Fruit fly (Drosophila melanogaster) whole organism, embryonic: Measurements from ENCODE around the gene CG33306.

ENCODE experiments used
- Awh ChIP-seq: fragments of 200-800 bp; sonication (Bioruptor generic); IDR thresholded peaks from 2 replicates; pipeline ENCODE4, ENCODE4 v1.3.6; 2022; ENCODE audit warnings: missing biosample characterization, missing genetic modification characterization
- Bdp1 ChIP-seq: fragments of 200-800 bp; sonication (Bioruptor generic); optimal IDR thresholded peaks from 3 replicates; lab custom pipeline; 2016; ENCODE audit warnings: missing biosample characterization, missing genetic modification characterization
- Bteb2 ChIP-seq: fragments of 200-800 bp; sonication (Bioruptor generic); optimal IDR thresholded peaks from 2 replicates; lab custom pipeline; 2016; ENCODE audit warnings: missing biosample characterization, missing genetic modification characterization
- CG11560 ChIP-seq: fragments of 200-800 bp; sonication (Bioruptor generic); IDR thresholded peaks from 3 replicates; pipeline ENCODE4 v1.3.6; 2022; ENCODE audit warnings: missing biosample characterization, missing genetic modification characterization
- CG14965 ChIP-seq: fragments of 200-800 bp; sonication (Bioruptor generic); optimal IDR thresholded peaks from 2 replicates; lab custom pipeline; 2016; ENCODE audit warnings: missing biosample characterization, missing genetic modification characterization, borderline replicate concordance
- CG15514 ChIP-seq: fragments of 200-800 bp; sonication (Bioruptor generic); optimal IDR thresholded peaks from 3 replicates; lab custom pipeline; 2017; ENCODE audit warnings: missing biosample characterization, missing genetic modification characterization, mild to moderate bottlenecking, moderate library complexity, missing genetic modification reagents
- CG17328 ChIP-seq: fragments of 200-800 bp; sonication (Bioruptor generic); IDR thresholded peaks from 2 replicates; pipeline ENCODE4 v1.3.6; 2022; ENCODE audit warnings: missing biosample characterization, missing genetic modification characterization
- CG17802 ChIP-seq: fragments of 200-800 bp; sonication (Bioruptor generic); optimal IDR thresholded peaks from 2 replicates; lab custom pipeline; 2018; ENCODE audit warnings: missing biosample characterization, mild to moderate bottlenecking, missing genetic modification characterization, moderate library complexity
- CG18011 ChIP-seq: fragments of 200-800 bp; sonication (Bioruptor generic); optimal IDR thresholded peaks from 2 replicates; lab custom pipeline; 2017; ENCODE audit warnings: missing biosample characterization, missing genetic modification characterization, mild to moderate bottlenecking, moderate library complexity, missing genotype
- CG2678 ChIP-seq: fragments of 200-800 bp; sonication (Bioruptor generic); optimal IDR thresholded peaks from 3 replicates; lab custom pipeline; 2019; ENCODE audit warnings: missing biosample characterization, mild to moderate bottlenecking, missing genetic modification characterization, moderate library complexity
- CG30403 ChIP-seq: fragments of 200-800 bp; sonication (Bioruptor generic); optimal IDR thresholded peaks from 3 replicates; lab custom pipeline; 2016; ENCODE audit warnings: missing biosample characterization, missing genetic modification characterization
- CG32772 ChIP-seq: fragments of 200-800 bp; sonication (Bioruptor generic); IDR thresholded peaks from 2 replicates; pipeline ENCODE4 v1.3.6; 2022; ENCODE audit warnings: missing biosample characterization, missing genetic modification characterization
- CG42726 ChIP-seq: fragments of 200-800 bp; sonication (Bioruptor generic); IDR thresholded peaks from 2 replicates; pipeline ENCODE4 v1.3.6; 2022; ENCODE audit warnings: missing biosample characterization, missing genetic modification characterization; ENCODE audit not compliant: partially characterized antibody
- CG4707 ChIP-seq: fragments of 200-800 bp; sonication (Bioruptor generic); optimal IDR thresholded peaks from 2 replicates; lab custom pipeline; 2018; ENCODE audit warnings: missing biosample characterization, mild to moderate bottlenecking, missing genetic modification characterization, moderate library complexity
- CG4820 ChIP-seq: fragments of 200-800 bp; sonication (Bioruptor generic); optimal IDR thresholded peaks from 3 replicates; lab custom pipeline; 2016; ENCODE audit warnings: missing biosample characterization, missing genetic modification characterization
- CG6689 ChIP-seq: fragments of 200-800 bp; sonication (Bioruptor generic); IDR thresholded peaks from 2 replicates; pipeline ENCODE4 v1.3.6; 2022; ENCODE audit warnings: missing biosample characterization, missing genetic modification characterization
- CG7839 ChIP-seq: fragments of 200-800 bp; sonication (Bioruptor generic); optimal IDR thresholded peaks from 3 replicates; lab custom pipeline; 2018; ENCODE audit warnings: missing biosample characterization, mild to moderate bottlenecking, missing genetic modification characterization, moderate library complexity
- CG8290 ChIP-seq, 3 experiments: fragments of 200-800 bp; sonication (Bioruptor generic); optimal IDR thresholded peaks; 2 replicates each; lab custom pipeline; 2016 to 2019; ENCODE audit warnings: missing biosample characterization in 3 of 3, missing genetic modification characterization in 3 of 3, mild to moderate bottlenecking in 2 of 3, moderate library complexity in 1 of 3
- CG9609 ChIP-seq: fragments of 200-800 bp; sonication (Bioruptor generic); optimal IDR thresholded peaks from 3 replicates; lab custom pipeline; 2016; ENCODE audit warnings: missing biosample characterization, missing genetic modification characterization
- CG9932 ChIP-seq: fragments of 200-800 bp; sonication (Bioruptor generic); IDR thresholded peaks from 2 replicates; pipeline ENCODE4 v1.3.6; 2022; ENCODE audit warnings: missing biosample characterization, missing genetic modification characterization
- Dad ChIP-seq: fragments of 200-800 bp; sonication (Bioruptor generic); optimal IDR thresholded peaks from 3 replicates; lab custom pipeline; 2016; ENCODE audit warnings: missing biosample characterization, missing genetic modification characterization
- Dll ChIP-seq: fragments of 200-800 bp; sonication (Bioruptor generic); IDR thresholded peaks from 4 replicates; pipeline ENCODE4 v1.3.6; 2022; ENCODE audit warnings: missing biosample characterization, missing genetic modification characterization; ENCODE audit not compliant: partially characterized antibody
- Ets65A ChIP-seq: fragments of 200-800 bp; sonication (Bioruptor generic); peaks from one replicate; lab custom pipeline; 2016; ENCODE audit warnings: missing biosample characterization, missing genetic modification characterization
- GATAe ChIP-seq: fragments of 200-800 bp; sonication (Bioruptor generic); conservative IDR thresholded peaks from 2 replicates; pipeline ENCODE4 v1.3.6; 2022; ENCODE audit warnings: missing biosample characterization, missing genetic modification characterization
- Hr78 ChIP-seq, 2 experiments: fragments of 200-800 bp in 1 of 2; fragments of >200 bp in 1 of 2; sonication (Bioruptor generic) in 1 of 2; optimal IDR thresholded peaks; 2 replicates each; lab custom pipeline; 2017 to 2019; ENCODE audit warnings: missing biosample characterization in 2 of 2, missing genetic modification characterization in 2 of 2, mild to moderate bottlenecking in 1 of 2, moderate library complexity in 1 of 2
- MESR4 ChIP-seq: fragments of 200-800 bp; sonication (Bioruptor generic); optimal IDR thresholded peaks from 2 replicates; lab custom pipeline; 2018; ENCODE audit warnings: missing biosample characterization, mild to moderate bottlenecking, missing genetic modification characterization, moderate library complexity
- Oli ChIP-seq: fragments of 200-800 bp; sonication (Bioruptor generic); optimal IDR thresholded peaks from 2 replicates; lab custom pipeline; 2018; ENCODE audit warnings: missing biosample characterization, mild to moderate bottlenecking, missing genetic modification characterization, moderate library complexity
- Scr ChIP-seq: fragments of 200-800 bp; sonication (Bioruptor generic); IDR thresholded peaks from 2 replicates; pipeline ENCODE4 v1.3.6; 2022; ENCODE audit warnings: missing biosample characterization, missing genetic modification characterization; ENCODE audit not compliant: partially characterized antibody
- Tbp ChIP-seq: fragments of >200 bp; optimal IDR thresholded peaks from 2 replicates; lab custom pipeline; 2018; ENCODE audit warnings: missing biosample characterization, missing genetic modification characterization
- Xrp1 ChIP-seq: fragments of 200-800 bp; sonication (Bioruptor generic); IDR thresholded peaks from 2 replicates; pipeline ENCODE4 v1.3.6; 2022; ENCODE audit warnings: missing biosample characterization, missing genetic modification characterization
- abd-A ChIP-seq: fragments of 200-800 bp; sonication (Bioruptor generic); optimal IDR thresholded peaks from 3 replicates; lab custom pipeline; 2019; ENCODE audit warnings: missing biosample characterization, mild to moderate bottlenecking, missing genetic modification characterization, moderate library complexity
- aop ChIP-seq: fragments of 200-800 bp; sonication (Bioruptor generic); IDR thresholded peaks from 2 replicates; pipeline ENCODE4 v1.3.6; 2022; ENCODE audit warnings: missing biosample characterization, missing genetic modification characterization
- ara ChIP-seq: fragments of 200-800 bp; sonication (Bioruptor generic); IDR thresholded peaks from 2 replicates; pipeline ENCODE4 v1.3.6; 2022; ENCODE audit warnings: missing biosample characterization, missing genetic modification characterization
- ase ChIP-seq: fragments of 200-800 bp; sonication (Bioruptor generic); IDR thresholded peaks from 3 replicates; pipeline ENCODE4 v1.3.6; 2022; ENCODE audit warnings: missing biosample characterization, missing genetic modification characterization
- caup ChIP-seq: fragments of 200-800 bp; sonication (Bioruptor generic); optimal IDR thresholded peaks from 3 replicates; lab custom pipeline; 2017; ENCODE audit warnings: missing biosample characterization, mild to moderate bottlenecking, missing genetic modification characterization, moderate library complexity; ENCODE audit not compliant: severe bottlenecking
- da ChIP-seq: fragments of 200-800 bp; sonication (Bioruptor generic); optimal IDR thresholded peaks from 2 replicates; lab custom pipeline; 2016; ENCODE audit warnings: missing biosample characterization, missing genetic modification characterization
- disco-r ChIP-seq: fragments of 200-800 bp; sonication (Bioruptor generic); optimal IDR thresholded peaks from 2 replicates; lab custom pipeline; 2016; ENCODE audit warnings: missing biosample characterization, missing genetic modification characterization
- h ChIP-seq: fragments of >200 bp; optimal IDR thresholded peaks from 2 replicates; lab custom pipeline; 2017
- hkb ChIP-seq, 2 experiments: fragments of 200-800 bp in 1 of 2; fragments of >200 bp in 1 of 2; sonication (Bioruptor generic) in 1 of 2; IDR thresholded peaks in 1 of 2; optimal IDR thresholded peaks in 1 of 2; 2 replicates each; pipeline versions ENCODE4 v1.3.6 to Lab custom; 2017 to 2022; ENCODE audit warnings: missing biosample characterization in 1 of 2, missing genetic modification characterization in 1 of 2
- jumu ChIP-seq: fragments of 200-800 bp; sonication (Bioruptor generic); optimal IDR thresholded peaks from 3 replicates; lab custom pipeline; 2016; ENCODE audit warnings: missing biosample characterization, missing genetic modification characterization
- kah ChIP-seq: fragments of 200-800 bp; sonication (Bioruptor generic); optimal IDR thresholded peaks from 2 replicates; lab custom pipeline; 2018; ENCODE audit warnings: missing biosample characterization, mild to moderate bottlenecking, missing genetic modification characterization
- kni ChIP-seq: fragments of 200-800 bp; sonication (Bioruptor generic); optimal IDR thresholded peaks from 3 replicates; lab custom pipeline; 2017; ENCODE audit warnings: mild to moderate bottlenecking, missing biosample characterization, missing genetic modification reagents, missing genetic modification characterization
- lab ChIP-seq: fragments of 200-800 bp; sonication (Bioruptor generic); optimal IDR thresholded peaks from 3 replicates; lab custom pipeline; 2017; ENCODE audit warnings: missing biosample characterization, missing genetic modification characterization, mild to moderate bottlenecking, moderate library complexity, missing genetic modification reagents
- nerfin-2 ChIP-seq: fragments of 200-800 bp; sonication (Bioruptor generic); IDR thresholded peaks from 2 replicates; pipeline ENCODE4 v1.3.6; 2022; ENCODE audit warnings: missing biosample characterization, missing genetic modification characterization; ENCODE audit not compliant: partially characterized antibody
- sug ChIP-seq: fragments of 200-800 bp; optimal IDR thresholded peaks from 2 replicates; lab custom pipeline; 2019; ENCODE audit warnings: missing biosample characterization, mild to moderate bottlenecking, missing genetic modification characterization, moderate library complexity
- tna ChIP-seq: fragments of 200-800 bp; sonication (Bioruptor generic); IDR thresholded peaks from 2 replicates; pipeline ENCODE4 v1.3.6; 2022; ENCODE audit warnings: missing biosample characterization, missing genetic modification characterization; ENCODE audit not compliant: partially characterized antibody
- vfl ChIP-seq: fragments of 200-800 bp; sonication (Bioruptor generic); optimal IDR thresholded peaks from 2 replicates; lab custom pipeline; 2016; ENCODE audit warnings: missing biosample characterization, missing genetic modification characterization
- wor ChIP-seq: fragments of 200-800 bp; sonication (Bioruptor generic); IDR thresholded peaks from 2 replicates; pipeline ENCODE4 v1.3.6; 2022; ENCODE audit warnings: missing biosample characterization, missing genetic modification characterization
- zfh2 ChIP-seq: fragments of 200-800 bp; sonication (Bioruptor generic); optimal IDR thresholded peaks from 2 replicates; lab custom pipeline; 2016; ENCODE audit warnings: missing biosample characterization, missing genetic modification characterization

The CG33306 gene

DNA sequence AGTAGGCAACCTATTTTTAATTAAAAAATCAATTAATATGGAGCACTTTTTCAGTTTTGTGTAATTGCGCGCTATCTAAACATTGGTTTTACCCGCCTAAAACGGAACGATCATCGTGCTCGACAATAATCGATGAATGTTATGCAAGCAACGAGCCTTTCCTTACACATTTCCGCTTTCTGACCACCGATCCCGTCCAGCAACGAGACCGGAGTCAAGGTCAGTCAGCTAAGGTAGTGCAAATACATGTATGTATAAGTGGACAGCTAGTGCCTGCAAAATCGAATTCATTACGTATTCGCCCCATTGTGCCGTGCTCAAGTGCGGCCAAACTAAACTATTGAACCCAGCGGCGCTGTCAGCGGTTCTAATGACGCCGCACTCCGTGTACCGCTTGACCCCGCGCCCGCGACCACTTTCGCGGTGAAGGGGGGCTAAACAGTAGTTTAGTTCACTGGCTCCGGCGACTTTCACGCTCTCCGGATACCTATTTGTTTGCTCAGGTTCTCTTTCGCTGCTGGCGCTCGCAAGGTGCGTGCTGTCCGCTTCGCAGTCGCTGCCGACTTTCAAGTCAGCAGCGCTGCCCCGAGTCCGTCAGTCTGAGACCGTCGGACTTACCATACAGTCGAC is 40.4 kb downstream of the CG33306 start, which contains the start of gene CAH1 (continued):
- TF ChIP-seq vfl (GFP tag; lab: Kevin White, UChicago) (no peak), CG2678 (tag; lab: Kevin White, UChicago) (no peak), CG7839 (tag; lab: Kevin White, UChicago) (no peak), tna (no peak), kah (GFP tag; lab: Kevin White, UChicago) (no peak), da (GFP tag; lab: Kevin White, UChicago) (no peak), sug (tag; lab: Kevin White, UChicago) (peak; percentile 47), aop (GFP tag; lab: Robert Waterston, UW) (no peak), disco-r (no peak), CG42726 (GFP tag; lab: Robert Waterston, UW) (no peak), GATAe (GFP tag; lab: Robert Waterston, UW) (no peak), jumu (GFP tag; lab: Kevin White, UChicago) (no peak), CG4820 (GFP tag; lab: Kevin White, UChicago) (no peak), CG6689 (GFP tag; lab: Robert Waterston, UW) (no peak), CG30403 (GFP tag; lab: Kevin White, UChicago) (no peak), CG18011 (GFP tag; lab: Kevin White, UChicago) (no peak), MESR4 (GFP tag; lab: Kevin White, UChicago) (no peak), kni (no peak), Dad (GFP tag; lab: Kevin White, UChicago) (no peak), CG8290 (GFP tag; optimal IDR thresholded peaks at IDR 0.05; lab: Kevin White, UChicago) (no peak), CG8290 (tag; optimal IDR thresholded peaks at IDR 0.05; lab: Kevin White, UChicago) (peak in 1 of 2 experiments; percentile 42), Tbp (no peak), abd-A (tag; lab: Kevin White, UChicago) (no peak), CG4707 (GFP tag; lab: Kevin White, UChicago) (no peak), Bdp1 (GFP tag; lab: Kevin White, UChicago) (no peak), Hr78 (GFP tag; optimal IDR thresholded peaks at IDR 0.05; lab: Kevin White, UChicago) (peak in 1 of 2 experiments; percentile 96), wor (GFP tag; lab: Robert Waterston, UW) (no peak), CG17802 (tag; lab: Kevin White, UChicago) (no peak), CG14965 (GFP tag; lab: Kevin White, UChicago) (no peak), CG17328 (GFP tag; lab: Robert Waterston, UW) (0 out of 2 replicates have a peak, but pooled peaks have one; percentile 9), CG11560 (tag; lab: Robert Waterston, UW) (no peak), Dll (no peak), Scr (GFP tag; lab: Robert Waterston, UW) (no peak), CG32772 (no peak), lab (peak; percentile 23), ara (GFP tag; lab: Robert Waterston, UW) (no peak), hkb (optimal IDR thresholded peaks at IDR 0.05; lab: Kevin White, UChicago) (no peak), hkb (GFP tag; IDR thresholded peaks at IDR 0.05; lab: Robert Waterston, UW) (no peak), Awh (GFP tag; lab: Robert Waterston, UW) (no peak), zfh2 (GFP tag; lab: Kevin White, UChicago) (no peak), h (lab: Kevin White, UChicago) (no peak), nerfin-2 (GFP tag; lab: Robert Waterston, UW) (no peak), caup (no peak), ase (GFP tag; lab: Robert Waterston, UW) (no peak), Xrp1 (GFP tag; lab: Robert Waterston, UW) (no peak), CG9609 (no peak), Oli (no peak), CG15514 (GFP tag; lab: Kevin White, UChicago) (peak; percentile 21), Bteb2 (GFP tag; lab: Kevin White, UChicago) (no peak), CG9932 (0 out of 2 replicates have a peak, but pooled peaks have one; percentile 43), Ets65A (GFP tag; lab: Kevin White, UChicago) (peak; percentile 22)
